Fruit fly (Drosophila melanogaster) whole organism, embryonic: ENCODE results near the gene Etl1.
A peak's percentile ranks its signal among the peaks of the same experiment; 100 is the strongest.

Source experiments
- Aef1 ChIP-seq: fragments of 200-800 bp; sonication (Bioruptor generic); IDR thresholded peaks from 3 replicates; pipeline ENCODE4 v1.3.6; 2022; ENCODE audit warnings: missing biosample characterization, missing genetic modification characterization
- Atf-2 ChIP-seq: fragments of 200-800 bp; sonication (Bioruptor generic); optimal IDR thresholded peaks from 2 replicates; lab custom pipeline; 2016; ENCODE audit warnings: missing biosample characterization, missing genetic modification characterization
- CG10654 ChIP-seq: fragments of 200-800 bp; sonication (Bioruptor generic); optimal IDR thresholded peaks from 2 replicates; lab custom pipeline; 2016; ENCODE audit warnings: missing biosample characterization, missing genetic modification characterization
- CG12236 ChIP-seq: fragments of 200-800 bp; sonication (Bioruptor generic); optimal IDR thresholded peaks from 2 replicates; lab custom pipeline; 2016; ENCODE audit warnings: missing biosample characterization, missing genetic modification characterization
- CG12299 ChIP-seq: fragments of 200-800 bp; sonication (Bioruptor generic); optimal IDR thresholded peaks from 2 replicates; lab custom pipeline; 2018; ENCODE audit warnings: missing biosample characterization, mild to moderate bottlenecking, missing genetic modification characterization
- CG1233 ChIP-seq: fragments of 200-800 bp; sonication (Bioruptor generic); optimal IDR thresholded peaks from 4 replicates; lab custom pipeline; 2018; ENCODE audit warnings: missing biosample characterization, mild to moderate bottlenecking, missing genetic modification characterization
- CG14667 ChIP-seq: fragments of 200-800 bp; sonication (Bioruptor generic); IDR thresholded peaks from 2 replicates; pipeline ENCODE4 v1.3.6; 2022; ENCODE audit warnings: missing biosample characterization, missing genetic modification characterization
- CG15073 ChIP-seq: fragments of 200-800 bp; sonication (Bioruptor generic); optimal IDR thresholded peaks from 2 replicates; lab custom pipeline; 2016; ENCODE audit warnings: missing biosample characterization, missing genetic modification characterization
- CG15601 ChIP-seq: fragments of 200-800 bp; sonication (Bioruptor generic); optimal IDR thresholded peaks from 3 replicates; lab custom pipeline; 2019; ENCODE audit warnings: missing biosample characterization, mild to moderate bottlenecking, missing genetic modification characterization, moderate library complexity
- CG18764 ChIP-seq: fragments of 200-800 bp; sonication (Bioruptor generic); optimal IDR thresholded peaks from 3 replicates; lab custom pipeline; 2016; ENCODE audit warnings: missing biosample characterization, missing genetic modification characterization
- CG2678 ChIP-seq: fragments of 200-800 bp; sonication (Bioruptor generic); optimal IDR thresholded peaks from 3 replicates; lab custom pipeline; 2019; ENCODE audit warnings: missing biosample characterization, mild to moderate bottlenecking, missing genetic modification characterization, moderate library complexity
- CG2889 ChIP-seq: fragments of 200-800 bp; sonication (Bioruptor generic); IDR thresholded peaks from 3 replicates; pipeline ENCODE4 v1.3.6; 2022; ENCODE audit warnings: missing biosample characterization, missing genetic modification characterization
- CG30020 ChIP-seq: fragments of 200-800 bp; optimal IDR thresholded peaks from 2 replicates; lab custom pipeline; 2019; ENCODE audit warnings: missing biosample characterization, mild to moderate bottlenecking, missing genetic modification characterization, moderate library complexity
- CG4707 ChIP-seq: fragments of 200-800 bp; sonication (Bioruptor generic); optimal IDR thresholded peaks from 2 replicates; lab custom pipeline; 2018; ENCODE audit warnings: missing biosample characterization, mild to moderate bottlenecking, missing genetic modification characterization, moderate library complexity
- CG6689 ChIP-seq: fragments of 200-800 bp; sonication (Bioruptor generic); IDR thresholded peaks from 2 replicates; pipeline ENCODE4 v1.3.6; 2022; ENCODE audit warnings: missing biosample characterization, missing genetic modification characterization
- CG7745 ChIP-seq: fragments of 200-800 bp; sonication (Bioruptor generic); optimal IDR thresholded peaks from 2 replicates; lab custom pipeline; 2018; ENCODE audit warnings: missing biosample characterization, mild to moderate bottlenecking, missing genetic modification characterization, moderate library complexity
- CG7963 ChIP-seq: fragments of 200-800 bp; sonication (Bioruptor generic); IDR thresholded peaks from 3 replicates; pipeline ENCODE4 v1.3.6; 2022; ENCODE audit warnings: missing biosample characterization, missing genetic modification characterization; ENCODE audit not compliant: partially characterized antibody
- CG8290 ChIP-seq, 3 experiments: fragments of 200-800 bp; sonication (Bioruptor generic); optimal IDR thresholded peaks; 2 replicates each; lab custom pipeline; 2016 to 2019; ENCODE audit warnings: missing biosample characterization in 3 of 3, missing genetic modification characterization in 3 of 3, mild to moderate bottlenecking in 2 of 3, moderate library complexity in 1 of 3
- CTCF ChIP-seq: fragments of 200-800 bp; sonication (Bioruptor generic); optimal IDR thresholded peaks from 2 replicates; lab custom pipeline; 2017; ENCODE audit warnings: missing biosample characterization, mild to moderate bottlenecking, missing genetic modification characterization, moderate library complexity
- Camta ChIP-seq: fragments of 200-800 bp; sonication (Bioruptor generic); optimal IDR thresholded peaks from 2 replicates; lab custom pipeline; 2016; ENCODE audit warnings: missing biosample characterization, missing genetic modification characterization
- D ChIP-seq, 2 experiments: fragments of 200-800 bp in 1 of 2; fragments of >200 bp in 1 of 2; sonication (Bioruptor generic) in 1 of 2; optimal IDR thresholded peaks; 2 replicates in 1 of 2; 3 replicates in 1 of 2; lab custom pipeline; 2017; ENCODE audit warnings: mild to moderate bottlenecking in 1 of 2, missing biosample characterization in 1 of 2, missing genetic modification characterization in 1 of 2, missing genetic modification reagents in 1 of 2
- Dfd ChIP-seq, 2 experiments: fragments of >200 bp; optimal IDR thresholded peaks; 2 replicates each; lab custom pipeline; 2017; ENCODE audit warnings: missing biosample characterization in 2 of 2, missing genetic modification characterization in 2 of 2
- Gug ChIP-seq: fragments of 200-800 bp; sonication (Bioruptor generic); IDR thresholded peaks from 4 replicates; pipeline ENCODE4 v1.3.6; 2022; ENCODE audit warnings: missing biosample characterization, missing genetic modification characterization
- Kr ChIP-seq: fragments of 200-800 bp; sonication (Bioruptor generic); optimal IDR thresholded peaks from 2 replicates; lab custom pipeline; 2017; ENCODE audit warnings: missing biosample characterization, mild to moderate bottlenecking, missing genetic modification characterization
- MESR4 ChIP-seq: fragments of 200-800 bp; sonication (Bioruptor generic); optimal IDR thresholded peaks from 2 replicates; lab custom pipeline; 2018; ENCODE audit warnings: missing biosample characterization, mild to moderate bottlenecking, missing genetic modification characterization, moderate library complexity
- Mes4 ChIP-seq: fragments of 200-800 bp; sonication (Bioruptor generic); optimal IDR thresholded peaks from 2 replicates; lab custom pipeline; 2016; ENCODE audit warnings: missing biosample characterization, missing genetic modification characterization
- NfI ChIP-seq: fragments of 200-800 bp; sonication (Bioruptor generic); optimal IDR thresholded peaks from 3 replicates; lab custom pipeline; 2018; ENCODE audit warnings: missing biosample characterization, mild to moderate bottlenecking, missing genetic modification characterization, moderate library complexity
- Sry-β ChIP-seq: fragments of 200-800 bp; sonication (Bioruptor generic); optimal IDR thresholded peaks from 2 replicates; lab custom pipeline; 2018; ENCODE audit warnings: missing biosample characterization, mild to moderate bottlenecking, missing genetic modification characterization, moderate library complexity
- ase ChIP-seq: fragments of 200-800 bp; sonication (Bioruptor generic); IDR thresholded peaks from 3 replicates; pipeline ENCODE4 v1.3.6; 2022; ENCODE audit warnings: missing biosample characterization, missing genetic modification characterization
- ash1 ChIP-seq: fragments of 200-800 bp; sonication (Bioruptor generic); optimal IDR thresholded peaks from 2 replicates; lab custom pipeline; 2018; ENCODE audit warnings: missing biosample characterization, mild to moderate bottlenecking, missing genetic modification characterization
- ato ChIP-seq: fragments of 200-800 bp; sonication (Bioruptor generic); IDR thresholded peaks from 2 replicates; pipeline ENCODE4 v1.3.6; 2022; ENCODE audit warnings: missing biosample characterization, missing genetic modification characterization; ENCODE audit not compliant: partially characterized antibody
- bab2 ChIP-seq: fragments of 200-800 bp; sonication (Bioruptor generic); optimal IDR thresholded peaks from 2 replicates; lab custom pipeline; 2016; ENCODE audit warnings: missing biosample characterization, missing genetic modification characterization
- bcd ChIP-seq: fragments of 200-800 bp; sonication (Bioruptor generic); optimal IDR thresholded peaks from 2 replicates; lab custom pipeline; 2017; ENCODE audit warnings: missing biosample characterization, mild to moderate bottlenecking, missing genetic modification characterization
- cas ChIP-seq: fragments of 200-800 bp; sonication (Bioruptor generic); IDR thresholded peaks from 2 replicates; pipeline ENCODE4 v1.3.6; 2022; ENCODE audit warnings: missing biosample characterization, missing genetic modification characterization
- chif ChIP-seq, 2 experiments: fragments of 200-800 bp; sonication (Bioruptor generic); optimal IDR thresholded peaks; 3 replicates each; lab custom pipeline; 2016; ENCODE audit warnings: missing biosample characterization in 2 of 2, missing genetic modification characterization in 2 of 2
- chm ChIP-seq: fragments of 200-800 bp; sonication (Bioruptor generic); IDR thresholded peaks from 2 replicates; pipeline ENCODE4 v1.3.6; 2022; ENCODE audit warnings: missing biosample characterization, missing genetic modification characterization
- dan ChIP-seq: fragments of 200-800 bp; sonication (Bioruptor generic); IDR thresholded peaks from 2 replicates; pipeline ENCODE4 v1.3.6; 2022; ENCODE audit warnings: missing biosample characterization, missing genetic modification characterization
- disco-r ChIP-seq: fragments of 200-800 bp; sonication (Bioruptor generic); optimal IDR thresholded peaks from 2 replicates; lab custom pipeline; 2016; ENCODE audit warnings: missing biosample characterization, missing genetic modification characterization
- en ChIP-seq: fragments of 200-800 bp; sonication (Bioruptor generic); optimal IDR thresholded peaks from 2 replicates; lab custom pipeline; 2016; ENCODE audit warnings: missing biosample characterization, missing genetic modification characterization
- gt ChIP-seq: fragments of 200-800 bp; sonication (Bioruptor generic); IDR thresholded peaks from 2 replicates; pipeline ENCODE4 v1.3.6; 2022; ENCODE audit warnings: missing biosample characterization, missing genetic modification characterization
- hb ChIP-seq: fragments of 200-800 bp; sonication (Bioruptor generic); IDR thresholded peaks from 3 replicates; pipeline ENCODE4 v1.3.6; 2022; ENCODE audit warnings: missing biosample characterization, missing genetic modification characterization; ENCODE audit not compliant: partially characterized antibody
- hbn ChIP-seq: fragments of 200-800 bp; sonication (Bioruptor generic); IDR thresholded peaks from 2 replicates; pipeline ENCODE4 v1.3.6; 2022; ENCODE audit warnings: missing biosample characterization, missing genetic modification characterization; ENCODE audit not compliant: partially characterized antibody
- knrl ChIP-seq: fragments of 200-800 bp; sonication (Bioruptor generic); IDR thresholded peaks from 3 replicates; pipeline ENCODE4 v1.3.6; 2022; ENCODE audit warnings: missing biosample characterization, missing genetic modification characterization; ENCODE audit not compliant: partially characterized antibody
- lilli ChIP-seq: fragments of 200-800 bp; sonication (Bioruptor generic); optimal IDR thresholded peaks from 3 replicates; lab custom pipeline; 2016; ENCODE audit warnings: missing biosample characterization, missing genetic modification characterization
- mld ChIP-seq: fragments of 200-800 bp; sonication (Bioruptor generic); IDR thresholded peaks from 3 replicates; pipeline ENCODE4 v1.3.6; 2022; ENCODE audit warnings: missing biosample characterization, missing genetic modification characterization; ENCODE audit not compliant: partially characterized antibody
- psq ChIP-seq: fragments of 200-800 bp; sonication (Bioruptor generic); optimal IDR thresholded peaks from 2 replicates; lab custom pipeline; 2017; ENCODE audit warnings: missing biosample characterization, missing genetic modification characterization
- shn ChIP-seq: fragments of 200-800 bp; sonication (Bioruptor generic); optimal IDR thresholded peaks from 3 replicates; lab custom pipeline; 2016; ENCODE audit warnings: missing biosample characterization, missing genetic modification characterization
- tll ChIP-seq, 2 experiments: fragments of 200-800 bp in 1 of 2; fragments of >200 bp in 1 of 2; sonication (Bioruptor generic) in 1 of 2; optimal IDR thresholded peaks; 2 replicates each; lab custom pipeline; 2017 to 2019; ENCODE audit warnings: missing biosample characterization in 2 of 2, missing genetic modification characterization in 2 of 2, mild to moderate bottlenecking in 1 of 2, moderate library complexity in 1 of 2
- usp ChIP-seq: fragments of >200 bp; optimal IDR thresholded peaks from 2 replicates; lab custom pipeline; 2017; ENCODE audit warnings: missing biosample characterization, missing genetic modification characterization
- z ChIP-seq: fragments of 200-800 bp; sonication (Bioruptor generic); IDR thresholded peaks from 3 replicates; pipeline ENCODE4 v1.3.6; 2022; ENCODE audit warnings: missing biosample characterization, missing genetic modification characterization
- zfh1 ChIP-seq: fragments of 200-800 bp; sonication (Bioruptor generic); IDR thresholded peaks from 3 replicates; pipeline ENCODE4 v1.3.6; 2022; ENCODE audit warnings: missing biosample characterization, missing genetic modification characterization

Etl1 gene

DNA sequence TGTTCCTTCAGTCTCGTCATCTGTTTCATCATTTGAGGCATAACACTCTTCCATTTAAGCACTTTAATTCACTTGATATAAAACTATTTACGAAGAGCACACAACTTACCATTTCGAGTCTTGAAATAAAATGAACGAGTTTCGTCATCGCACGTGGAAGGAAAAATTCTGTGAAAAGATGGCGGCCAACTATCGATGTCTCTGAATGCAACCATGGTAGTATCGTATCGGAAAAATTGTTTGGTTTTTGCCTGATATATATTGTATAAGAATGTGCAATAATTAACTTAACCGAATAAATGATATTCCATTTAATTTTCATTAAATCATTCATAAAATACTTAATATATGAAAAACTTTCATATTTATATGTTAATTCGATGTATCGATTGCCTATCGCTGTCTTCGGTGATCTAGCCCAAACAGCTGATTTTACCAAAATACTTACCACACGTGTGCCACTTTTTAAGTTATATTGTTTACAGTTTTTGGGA, 17.5 kb downstream of the Etl1 start, which contains the start of gene Bka (continued):
- TF ChIP-seq NfI (peak; percentile 68), Gug (no peak), Aef1 (GFP tag; lab: Robert Waterston, UW) (no peak), z (GFP tag; lab: Robert Waterston, UW) (no peak), CG14667 (GFP tag; lab: Robert Waterston, UW) (no peak), knrl (GFP tag; lab: Robert Waterston, UW) (peak; percentile 99), hb (GFP tag; lab: Robert Waterston, UW) (peak; percentile 95), CG12236 (no peak), ato (GFP tag; lab: Robert Waterston, UW) (peak; percentile 91), MESR4 (GFP tag; lab: Kevin White, UChicago) (peak; percentile 96), CG4707 (peak; percentile 37), dan (GFP tag; lab: Robert Waterston, UW) (no peak), bcd (GFP tag; lab: Kevin White, UChicago) (peak; percentile 48), chif (GFP tag; optimal IDR thresholded peaks at IDR 0.05; lab: Kevin White, UChicago) (no peak), CG2889 (no peak), Sry-β (GFP tag; lab: Kevin White, UChicago) (no peak), Dfd (GFP tag; optimal IDR thresholded peaks at IDR 0.05; lab: Kevin White, UChicago) (no peak), hbn (GFP tag; lab: Robert Waterston, UW) (peak; percentile 98), bab2 (GFP tag; lab: Kevin White, UChicago) (no peak), psq (GFP tag; lab: Kevin White, UChicago) (no peak), Mes4 (GFP tag; lab: Kevin White, UChicago) (no peak), Camta (GFP tag; lab: Kevin White, UChicago) (no peak), zfh1 (GFP tag; lab: Robert Waterston, UW) (no peak), CG7745 (tag; lab: Kevin White, UChicago) (no peak), gt (GFP tag; lab: Robert Waterston, UW) (no peak), tll (GFP tag; optimal IDR thresholded peaks at IDR 0.05; lab: Kevin White, UChicago) (no peak), CG15601 (tag; lab: Kevin White, UChicago) (peak; percentile 76), Kr (GFP tag; lab: Kevin White, UChicago) (no peak), CG10654 (GFP tag; lab: Kevin White, UChicago) (no peak), CG8290 (GFP tag; optimal IDR thresholded peaks at IDR 0.05; lab: Kevin White, UChicago) (peak; percentile 75), CG8290 (tag; optimal IDR thresholded peaks at IDR 0.05; lab: Kevin White, UChicago) (peak; percentile 56 to 66), CG6689 (GFP tag; lab: Robert Waterston, UW) (no peak), chm (GFP tag; lab: Robert Waterston, UW) (peak; percentile 31; the same call in 1 of the 2 replicates), CG2678 (peak; percentile 61), mld (GFP tag; lab: Robert Waterston, UW) (peak; percentile 94), CTCF (GFP tag; lab: Kevin White, UChicago) (peak; percentile 56), CG7963 (GFP tag; lab: Robert Waterston, UW) (peak; percentile 93), cas (no peak), ash1 (GFP tag; lab: Kevin White, UChicago) (no peak), CG18764 (GFP tag; lab: Kevin White, UChicago) (no peak), shn (GFP tag; lab: Kevin White, UChicago) (no peak), lilli (GFP tag; lab: Kevin White, UChicago) (peak; percentile 44), CG12299 (tag; lab: Kevin White, UChicago) (peak; percentile 11), D (optimal IDR thresholded peaks at IDR 0.05; lab: Kevin White, UChicago) (no peak), D (GFP tag; optimal IDR thresholded peaks at IDR 0.05; lab: Kevin White, UChicago) (no peak), CG15073 (GFP tag; lab: Kevin White, UChicago) (no peak), Atf-2 (GFP tag; lab: Kevin White, UChicago) (no peak), CG1233 (peak; percentile 64), CG30020 (tag; lab: Kevin White, UChicago) (peak; percentile 83), ase (GFP tag; lab: Robert Waterston, UW) (no peak), usp (GFP tag; lab: Kevin White, UChicago) (no peak), en (GFP tag; lab: Kevin White, UChicago) (no peak), disco-r (GFP tag; lab: Kevin White, UChicago) (no peak)
